Fruit fly (Drosophila melanogaster): Measurements from ENCODE around the gene Mcm5.

DNA sequence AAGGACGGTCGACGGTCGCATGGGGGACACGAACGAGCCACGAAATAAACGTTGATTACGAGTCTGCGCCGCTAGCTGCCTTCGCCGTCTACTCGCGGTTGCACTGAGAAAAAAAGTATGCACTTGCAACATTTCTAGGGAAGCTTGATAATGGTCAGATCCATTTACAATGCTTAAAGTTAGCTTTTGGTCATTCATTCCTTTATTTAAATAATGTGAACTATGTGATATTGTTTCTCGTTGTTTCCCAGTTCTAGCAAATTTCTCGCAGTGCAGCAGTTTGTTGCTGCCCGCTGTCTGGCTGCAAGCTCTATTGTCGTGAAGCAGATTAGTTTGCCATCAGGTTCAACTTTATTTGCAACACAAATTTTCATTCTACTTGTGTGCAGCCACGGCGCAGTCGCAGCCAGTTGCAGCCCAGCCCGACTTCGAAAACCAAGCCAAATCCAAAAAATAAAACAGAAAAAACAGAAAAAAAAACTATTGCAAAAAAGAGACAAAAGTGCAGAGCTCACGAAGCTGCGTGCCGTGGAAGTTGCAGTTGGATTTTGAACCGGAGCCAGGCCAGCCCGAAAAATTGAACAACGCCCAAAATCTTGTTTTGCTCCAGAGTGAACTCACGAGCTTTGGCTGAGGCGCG is 44.3 kb downstream of the Mcm5 start:
- TF ChIP-seq ttk (optimal IDR thresholded peaks at IDR 0.05), result no peak
- no peak for TF ChIP-seq Myc (optimal IDR thresholded peaks at IDR 0.05)
- no peak for TF ChIP-seq psq (optimal IDR thresholded peaks at IDR 0.05)
- no peak for TF ChIP-seq Sin3A (optimal IDR thresholded peaks at IDR 0.05)
- TF ChIP-seq insv (optimal IDR thresholded peaks at IDR 0.05), result no peak

Measured in Kc167 (cell line).